Fruit fly (Drosophila melanogaster) whole organism, embryonic: ENCODE results near the gene Mgat4a.

ENCODE experiments used
- Bgb ChIP-seq: fragments of 200-800 bp; sonication (Bioruptor generic); IDR thresholded peaks from 2 replicates; pipeline ENCODE4 v1.3.6; 2022; ENCODE audit warnings: missing biosample characterization, missing genetic modification characterization; ENCODE audit not compliant: partially characterized antibody
- CG1024 ChIP-seq: fragments of 200-800 bp; sonication (Bioruptor generic); IDR thresholded peaks from 2 replicates; pipeline ENCODE4 v1.3.6; 2022; ENCODE audit warnings: missing biosample characterization, missing genetic modification characterization
- CG10274 ChIP-seq: fragments of 200-800 bp; sonication (Bioruptor generic); optimal IDR thresholded peaks from 3 replicates; lab custom pipeline; 2017; ENCODE audit warnings: missing biosample characterization, mild to moderate bottlenecking, missing genetic modification characterization
- CG10366 ChIP-seq: fragments of 200-800 bp; sonication (Bioruptor generic); IDR thresholded peaks from 2 replicates; pipeline ENCODE4 v1.3.6; 2022; ENCODE audit warnings: missing biosample characterization, missing genetic modification characterization
- CG10979 ChIP-seq: fragments of 200-800 bp; sonication (Bioruptor generic); optimal IDR thresholded peaks from 2 replicates; lab custom pipeline; 2018; ENCODE audit warnings: missing biosample characterization, mild to moderate bottlenecking, missing genetic modification characterization, moderate library complexity
- CG12769 ChIP-seq: fragments of 200-800 bp; sonication (Bioruptor generic); optimal IDR thresholded peaks from 2 replicates; lab custom pipeline; 2019; ENCODE audit warnings: missing biosample characterization, mild to moderate bottlenecking, missing genetic modification characterization, moderate library complexity
- CG13894 ChIP-seq: fragments of 200-800 bp; sonication (Bioruptor generic); optimal IDR thresholded peaks from 3 replicates; lab custom pipeline; 2018; ENCODE audit warnings: missing biosample characterization, mild to moderate bottlenecking, missing genetic modification characterization, moderate library complexity
- CG15011 ChIP-seq: fragments of 200-800 bp; sonication (Bioruptor generic); optimal IDR thresholded peaks from 3 replicates; lab custom pipeline; 2018; ENCODE audit warnings: missing biosample characterization, mild to moderate bottlenecking, missing genetic modification characterization
- CG15479 ChIP-seq: fragments of 200-800 bp; sonication (Bioruptor generic); optimal IDR thresholded peaks from 3 replicates; lab custom pipeline; 2019; ENCODE audit warnings: missing biosample characterization, mild to moderate bottlenecking, missing genetic modification characterization, moderate library complexity
- CG2199 ChIP-seq: fragments of 200-800 bp; sonication (Bioruptor generic); IDR thresholded peaks from 3 replicates; pipeline ENCODE4 v1.3.6; 2022; ENCODE audit warnings: missing biosample characterization, missing genetic modification characterization
- CG2889 ChIP-seq: fragments of 200-800 bp; sonication (Bioruptor generic); IDR thresholded peaks from 3 replicates; pipeline ENCODE4 v1.3.6; 2022; ENCODE audit warnings: missing biosample characterization, missing genetic modification characterization
- CG32767 ChIP-seq: fragments of 200-800 bp; sonication (Bioruptor generic); IDR thresholded peaks from 2 replicates; pipeline ENCODE4 v1.3.6; 2022; ENCODE audit warnings: missing biosample characterization, missing genetic modification characterization
- CG33557 ChIP-seq: fragments of 200-800 bp; sonication (Bioruptor generic); optimal IDR thresholded peaks from 2 replicates; lab custom pipeline; 2019; ENCODE audit warnings: missing biosample characterization, mild to moderate bottlenecking, missing genetic modification characterization, moderate library complexity
- CG34376 ChIP-seq: fragments of 200-800 bp; sonication (Bioruptor generic); optimal IDR thresholded peaks from 2 replicates; lab custom pipeline; 2018; ENCODE audit warnings: missing biosample characterization, mild to moderate bottlenecking, missing genetic modification characterization
- CG43689 ChIP-seq: fragments of 200-800 bp; sonication (Bioruptor generic); IDR thresholded peaks from 2 replicates; pipeline ENCODE4 v1.3.6; 2022; ENCODE audit warnings: missing biosample characterization, missing genetic modification characterization
- CG4424 ChIP-seq: fragments of 200-800 bp; sonication (Bioruptor generic); optimal IDR thresholded peaks from 3 replicates; lab custom pipeline; 2016; ENCODE audit warnings: missing biosample characterization, missing genetic modification characterization
- CG4707 ChIP-seq: fragments of 200-800 bp; sonication (Bioruptor generic); optimal IDR thresholded peaks from 2 replicates; lab custom pipeline; 2018; ENCODE audit warnings: missing biosample characterization, mild to moderate bottlenecking, missing genetic modification characterization, moderate library complexity
- CG7271 ChIP-seq: fragments of 200-800 bp; sonication (Bioruptor generic); optimal IDR thresholded peaks from 2 replicates; lab custom pipeline; 2018; ENCODE audit warnings: missing biosample characterization, mild to moderate bottlenecking, missing genetic modification characterization, moderate library complexity
- CG7357 ChIP-seq: fragments of 200-800 bp; sonication (Bioruptor generic); IDR thresholded peaks from 3 replicates; pipeline ENCODE4 v1.3.6; 2022; ENCODE audit warnings: missing biosample characterization, missing genetic modification characterization
- CG9727 ChIP-seq: fragments of 200-800 bp; sonication (Bioruptor generic); optimal IDR thresholded peaks from 3 replicates; lab custom pipeline; 2017; ENCODE audit warnings: missing biosample characterization, mild to moderate bottlenecking, missing genetic modification characterization
- Dad ChIP-seq: fragments of 200-800 bp; sonication (Bioruptor generic); optimal IDR thresholded peaks from 3 replicates; lab custom pipeline; 2016; ENCODE audit warnings: missing biosample characterization, missing genetic modification characterization
- Dek ChIP-seq: fragments of 200-800 bp; sonication (Bioruptor generic); optimal IDR thresholded peaks from 3 replicates; lab custom pipeline; 2019; ENCODE audit warnings: missing biosample characterization, mild to moderate bottlenecking, missing genetic modification characterization, moderate library complexity
- Dip2 ChIP-seq: fragments of 200-800 bp; sonication (Bioruptor generic); IDR thresholded peaks from 2 replicates; pipeline ENCODE4 v1.3.6; 2022; ENCODE audit warnings: missing biosample characterization, missing genetic modification characterization
- Dref ChIP-seq: fragments of 200-800 bp; sonication (Bioruptor generic); IDR thresholded peaks from 2 replicates; pipeline ENCODE4 v1.3.6; 2022; ENCODE audit warnings: missing biosample characterization, missing genetic modification characterization
- Drgx ChIP-seq: fragments of 200-800 bp; sonication (Bioruptor generic); IDR thresholded peaks from 2 replicates; pipeline ENCODE4 v1.3.6; 2022; ENCODE audit warnings: missing biosample characterization, missing genetic modification characterization
- Hr78 ChIP-seq, 2 experiments: fragments of 200-800 bp in 1 of 2; fragments of >200 bp in 1 of 2; sonication (Bioruptor generic) in 1 of 2; optimal IDR thresholded peaks; 2 replicates each; lab custom pipeline; 2017 to 2019; ENCODE audit warnings: missing biosample characterization in 2 of 2, missing genetic modification characterization in 2 of 2, mild to moderate bottlenecking in 1 of 2, moderate library complexity in 1 of 2
- Ptx1 ChIP-seq: fragments of 200-800 bp; sonication (Bioruptor generic); IDR thresholded peaks from 2 replicates; pipeline ENCODE4 v1.3.6; 2022; ENCODE audit warnings: missing biosample characterization, missing genetic modification characterization
- Sox100B ChIP-seq: fragments of 200-800 bp; sonication (Bioruptor generic); optimal IDR thresholded peaks from 3 replicates; lab custom pipeline; 2018; ENCODE audit warnings: missing biosample characterization, mild to moderate bottlenecking, missing genetic modification characterization
- az2 ChIP-seq: fragments of 200-800 bp; sonication (Bioruptor generic); optimal IDR thresholded peaks from 3 replicates; lab custom pipeline; 2016; ENCODE audit warnings: missing biosample characterization, missing genetic modification characterization
- bbx ChIP-seq: fragments of 200-800 bp; sonication (Bioruptor generic); IDR thresholded peaks from 2 replicates; pipeline ENCODE4 v1.3.6; 2022; ENCODE audit warnings: missing biosample characterization, missing genetic modification characterization; ENCODE audit not compliant: partially characterized antibody
- chinmo ChIP-seq: fragments of 200-800 bp; sonication (Bioruptor generic); IDR thresholded peaks from 4 replicates; pipeline ENCODE4 v1.3.6; 2022; ENCODE audit warnings: missing biosample characterization, missing genetic modification characterization; ENCODE audit not compliant: partially characterized antibody
- exex ChIP-seq: fragments of 200-800 bp; sonication (Bioruptor generic); optimal IDR thresholded peaks from 4 replicates; lab custom pipeline; 2018; ENCODE audit warnings: missing biosample characterization, mild to moderate bottlenecking, missing genetic modification characterization, moderate library complexity
- fd96Cb ChIP-seq: fragments of 200-800 bp; sonication (Bioruptor generic); optimal IDR thresholded peaks from 2 replicates; lab custom pipeline; 2018; ENCODE audit warnings: missing biosample characterization, mild to moderate bottlenecking, missing genetic modification characterization, moderate library complexity
- gcm2 ChIP-seq: fragments of 200-800 bp; sonication (Bioruptor generic); optimal IDR thresholded peaks from 2 replicates; lab custom pipeline; 2016; ENCODE audit warnings: missing biosample characterization, missing genetic modification characterization
- ham ChIP-seq: fragments of 200-800 bp; sonication (Bioruptor generic); IDR thresholded peaks from 2 replicates; pipeline ENCODE4 v1.3.6; 2022; ENCODE audit warnings: missing biosample characterization, missing genetic modification characterization
- lmd ChIP-seq: fragments of 200-800 bp; sonication (Bioruptor generic); IDR thresholded peaks from 2 replicates; pipeline ENCODE4 v1.3.6; 2022; ENCODE audit warnings: missing biosample characterization, missing genetic modification characterization
- nerfin-1 ChIP-seq: fragments of 200-800 bp; sonication (Bioruptor generic); optimal IDR thresholded peaks from 3 replicates; lab custom pipeline; 2019; ENCODE audit warnings: missing biosample characterization, mild to moderate bottlenecking, missing genetic modification characterization, moderate library complexity
- nerfin-2 ChIP-seq: fragments of 200-800 bp; sonication (Bioruptor generic); IDR thresholded peaks from 2 replicates; pipeline ENCODE4 v1.3.6; 2022; ENCODE audit warnings: missing biosample characterization, missing genetic modification characterization; ENCODE audit not compliant: partially characterized antibody
- onecut ChIP-seq: fragments of 200-800 bp; sonication (Bioruptor generic); IDR thresholded peaks from 2 replicates; pipeline ENCODE4 v1.3.6; 2022; ENCODE audit warnings: missing biosample characterization, missing genetic modification characterization
- p53 ChIP-seq: fragments of 200-800 bp; sonication (Bioruptor generic); optimal IDR thresholded peaks from 2 replicates; lab custom pipeline; 2016; ENCODE audit warnings: missing biosample characterization, missing genetic modification characterization
- pb ChIP-seq: fragments of 200-800 bp; sonication (Bioruptor generic); optimal IDR thresholded peaks from 3 replicates; lab custom pipeline; 2016; ENCODE audit warnings: missing biosample characterization, missing genetic modification characterization
- pnt ChIP-seq: fragments of 200-800 bp; sonication (Bioruptor generic); optimal IDR thresholded peaks from 3 replicates; lab custom pipeline; 2016; ENCODE audit warnings: missing biosample characterization, missing genetic modification characterization
- salm ChIP-seq: fragments of 200-800 bp; sonication (Bioruptor generic); optimal IDR thresholded peaks from 2 replicates; lab custom pipeline; 2018; ENCODE audit warnings: missing biosample characterization, mild to moderate bottlenecking, missing genetic modification characterization
- seq ChIP-seq: fragments of 200-800 bp; sonication (Bioruptor generic); IDR thresholded peaks from 2 replicates; pipeline ENCODE4 v1.3.6; 2022; ENCODE audit warnings: missing biosample characterization, missing genetic modification characterization
- slou ChIP-seq: fragments of 200-800 bp; sonication (Bioruptor generic); optimal IDR thresholded peaks from 3 replicates; lab custom pipeline; 2016; ENCODE audit warnings: missing biosample characterization, missing genetic modification characterization
- so ChIP-seq: fragments of 200-800 bp; sonication (Bioruptor generic); IDR thresholded peaks from 3 replicates; pipeline ENCODE4 v1.3.6; 2022; ENCODE audit warnings: missing biosample characterization, missing genetic modification characterization
- sug ChIP-seq: fragments of 200-800 bp; optimal IDR thresholded peaks from 2 replicates; lab custom pipeline; 2019; ENCODE audit warnings: missing biosample characterization, mild to moderate bottlenecking, missing genetic modification characterization, moderate library complexity
- tna ChIP-seq: fragments of 200-800 bp; sonication (Bioruptor generic); IDR thresholded peaks from 2 replicates; pipeline ENCODE4 v1.3.6; 2022; ENCODE audit warnings: missing biosample characterization, missing genetic modification characterization; ENCODE audit not compliant: partially characterized antibody
- twi ChIP-seq: fragments of 200-800 bp; optimal IDR thresholded peaks from 2 replicates; lab custom pipeline; 2019; ENCODE audit warnings: missing biosample characterization, mild to moderate bottlenecking, missing genetic modification characterization, moderate library complexity
- unpg ChIP-seq: fragments of 200-800 bp; sonication (Bioruptor generic); optimal IDR thresholded peaks from 3 replicates; lab custom pipeline; 2018; ENCODE audit warnings: missing biosample characterization, mild to moderate bottlenecking, missing genetic modification characterization, moderate library complexity
- wor ChIP-seq: fragments of 200-800 bp; sonication (Bioruptor generic); IDR thresholded peaks from 2 replicates; pipeline ENCODE4 v1.3.6; 2022; ENCODE audit warnings: missing biosample characterization, missing genetic modification characterization
- zf30C ChIP-seq: fragments of 200-800 bp; sonication (Bioruptor generic); optimal IDR thresholded peaks from 3 replicates; lab custom pipeline; 2018; ENCODE audit warnings: missing biosample characterization, mild to moderate bottlenecking, missing genetic modification characterization

The Mgat4a gene

dm6 chr3L:14779289-14779688 lies 17.5 kb downstream of the Mgat4a start (continued):
- TF ChIP-seq CG10979 (tag; lab: Kevin White, UChicago) (no peak), chinmo (0 out of 4 replicates have a peak, but pooled peaks have one; percentile 67), sug (tag; lab: Kevin White, UChicago) (peak; percentile 96), seq (GFP tag; lab: Robert Waterston, UW) (no peak), CG34376 (peak; percentile 50), Dip2 (GFP tag; lab: Robert Waterston, UW) (no peak), bbx (GFP tag; lab: Robert Waterston, UW) (no peak), so (no peak), CG2889 (GFP tag; lab: Robert Waterston, UW) (no peak), Drgx (no peak), p53 (GFP tag; lab: Kevin White, UChicago) (no peak), ham (GFP tag; lab: Robert Waterston, UW) (no peak), onecut (GFP tag; lab: Robert Waterston, UW) (no peak), salm (no peak), CG10274 (GFP tag; lab: Kevin White, UChicago) (no peak), CG9727 (GFP tag; lab: Kevin White, UChicago) (no peak), CG43689 (GFP tag; lab: Robert Waterston, UW) (no peak), CG2199 (no peak), pnt (GFP tag; lab: Kevin White, UChicago) (no peak), wor (GFP tag; lab: Robert Waterston, UW) (no peak), exex (tag; lab: Kevin White, UChicago) (peak; percentile 10), Dek (no peak), CG15479 (GFP tag; lab: Kevin White, UChicago) (no peak), CG7357 (GFP tag; lab: Robert Waterston, UW) (no peak), tna (GFP tag; lab: Robert Waterston, UW) (no peak), CG10366 (GFP tag; lab: Robert Waterston, UW) (no peak), pb (GFP tag; lab: Kevin White, UChicago) (no peak), CG12769 (tag; lab: Kevin White, UChicago) (peak; percentile 5), CG33557 (no peak), slou (GFP tag; lab: Kevin White, UChicago) (no peak), gcm2 (GFP tag; lab: Kevin White, UChicago) (no peak), lmd (GFP tag; lab: Robert Waterston, UW) (no peak), unpg (GFP tag; lab: Kevin White, UChicago) (no peak), nerfin-1 (no peak), CG7271 (no peak), nerfin-2 (GFP tag; lab: Robert Waterston, UW) (no peak), CG1024 (GFP tag; lab: Robert Waterston, UW) (no peak), Sox100B (no peak), fd96Cb (tag; lab: Kevin White, UChicago) (no peak), Dref (GFP tag; lab: Robert Waterston, UW) (no peak), twi (tag; lab: Kevin White, UChicago) (peak; percentile 54), CG32767 (GFP tag; lab: Robert Waterston, UW) (no peak), az2 (GFP tag; lab: Kevin White, UChicago) (no peak), zf30C (GFP tag; lab: Kevin White, UChicago) (no peak), CG15011 (GFP tag; lab: Kevin White, UChicago) (no peak), CG4707 (no peak), Hr78 (GFP tag; optimal IDR thresholded peaks at IDR 0.05; lab: Kevin White, UChicago) (peak in 1 of 2 experiments; percentile 64), CG13894 (tag; lab: Kevin White, UChicago) (no peak), CG4424 (GFP tag; lab: Kevin White, UChicago) (no peak), Bgb (GFP tag; lab: Robert Waterston, UW) (no peak), Dad (GFP tag; lab: Kevin White, UChicago) (no peak), Ptx1 (GFP tag; lab: Robert Waterston, UW) (no peak)
